Fruit fly (Drosophila melanogaster): ENCODE results near the gene CG9747.

dm6 chr3R:30198793-30199192, 7.7 kb upstream of the CG9747 start:
- TF ChIP-seq CTCF (optimal IDR thresholded peaks at IDR 0.05) (no peak), CG8478 (optimal IDR thresholded peaks at IDR 0.05) (no peak)
